Fruit fly (Drosophila melanogaster): ENCODE measurements around the gene eIF2gamma.

dm6 chr3R:15243046-15243356 is 20.3 kb downstream of the eIF2gamma start:
- TF ChIP-seq CG8478 (optimal IDR thresholded peaks at IDR 0.05) (no peak), CTCF (optimal IDR thresholded peaks at IDR 0.05) (no peak)

Data from S2 (cell line).